Worm (Caenorhabditis elegans) whole organism, late embryonic: ENCODE measurements around the gene nhr-195.

ENCODE experiments used
- ceh-14 ChIP-seq: sonication (generic microtip); optimal IDR thresholded peaks from 2 replicates; lab custom pipeline; 2016; ENCODE audit warnings: missing genotype, missing genetic modification characterization, missing compliant biosample characterization
- ceh-22 ChIP-seq: sonication (generic microtip); optimal IDR thresholded peaks from 2 replicates; lab custom pipeline; 2017; ENCODE audit warnings: missing biosample characterization, missing genetic modification characterization
- ceh-30 ChIP-seq: fragments of 150-350 bp; optimal IDR thresholded peaks from 2 replicates; lab custom pipeline; 2014; ENCODE audit warnings: missing biosample characterization, missing genetic modification characterization
- ceh-34 ChIP-seq: sonication (generic microtip); optimal IDR thresholded peaks from 2 replicates; lab custom pipeline; 2016; ENCODE audit warnings: mild to moderate bottlenecking, missing genetic modification characterization, missing compliant biosample characterization
- ceh-45 ChIP-seq: fragments of 200-800 bp; sonication (Bioruptor generic); IDR thresholded peaks from 2 replicates; pipeline ENCODE4 v1.3.6; 2022; ENCODE audit warnings: missing genetic modification reagents, missing genetic modification characterization, missing compliant biosample characterization
- dve-1 ChIP-seq: sonication (generic microtip); optimal IDR thresholded peaks from 2 replicates; lab custom pipeline; 2017; ENCODE audit warnings: antibody characterized with exemption, mild to moderate bottlenecking, missing genetic modification characterization, missing compliant biosample characterization
- eyg-1 ChIP-seq: sonication (generic microtip); optimal IDR thresholded peaks from 2 replicates; lab custom pipeline; 2016; ENCODE audit warnings: missing genotype, missing genetic modification characterization, missing compliant biosample characterization
- fkh-10 ChIP-seq: fragments of 150-350 bp; optimal IDR thresholded peaks from 2 replicates; lab custom pipeline; 2014; ENCODE audit warnings: missing biosample characterization, missing genetic modification reagents, missing genetic modification characterization
- gmeb-2 ChIP-seq: sonication (generic microtip); optimal IDR thresholded peaks from 2 replicates; lab custom pipeline; 2016; ENCODE audit warnings: missing genetic modification characterization, inconsistent platforms, missing compliant biosample characterization
- nfya-1 ChIP-seq: sonication (generic microtip); optimal IDR thresholded peaks from 2 replicates; lab custom pipeline; 2017; ENCODE audit warnings: missing genetic modification characterization, mild to moderate bottlenecking, missing compliant biosample characterization, antibody characterized with exemption, moderate library complexity
- pag-3 ChIP-seq: sonication (generic microtip); optimal IDR thresholded peaks from 2 replicates; lab custom pipeline; 2016; ENCODE audit warnings: missing compliant biosample characterization, missing genetic modification characterization, borderline replicate concordance
- tbx-2 ChIP-seq: sonication (generic microtip); optimal IDR thresholded peaks from 2 replicates; lab custom pipeline; 2016; ENCODE audit warnings: missing genetic modification characterization, missing compliant biosample characterization
- zip-5 ChIP-seq: sonication (generic microtip); optimal IDR thresholded peaks from 2 replicates; lab custom pipeline; 2016; ENCODE audit warnings: missing genetic modification characterization, missing compliant biosample characterization

DNA sequence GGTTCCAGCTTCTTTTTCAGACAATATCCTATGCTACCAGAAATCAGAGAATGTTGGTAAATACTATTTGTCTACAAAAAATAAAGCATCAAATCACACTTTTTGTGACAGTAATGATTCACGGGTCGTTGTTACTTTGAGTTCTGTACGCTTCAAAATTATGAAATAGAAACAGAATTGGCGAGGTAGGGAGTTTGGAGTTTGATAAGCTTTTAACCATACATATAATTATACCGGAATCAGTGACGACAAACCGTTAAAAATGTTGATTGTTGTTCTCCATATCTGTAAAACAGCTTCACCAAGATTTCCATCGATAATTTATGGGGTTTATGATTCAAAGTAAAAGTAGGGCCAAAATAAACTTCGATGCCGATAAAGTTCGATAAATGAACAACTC, 5.7 kb upstream of the nhr-195 start:
- TF ChIP-seq ceh-34 (tag; lab: Kevin White, UChicago): no peak
- TF ChIP-seq ceh-30: no peak
- TF ChIP-seq tbx-2 (tag; lab: Kevin White, UChicago): no peak
- TF ChIP-seq ceh-45 (GFP tag; lab: Robert Waterston, UW): no peak
- no peak for TF ChIP-seq ceh-14 (tag; lab: Kevin White, UChicago)
- TF ChIP-seq dve-1: no peak
- TF ChIP-seq nfya-1 (tag; lab: Kevin White, UChicago): no peak
- no peak for TF ChIP-seq gmeb-2
- no peak for TF ChIP-seq ceh-22 (tag; lab: Kevin White, UChicago)
- no peak for TF ChIP-seq eyg-1
- TF ChIP-seq zip-5 (tag; lab: Kevin White, UChicago): no peak
- no peak for TF ChIP-seq pag-3 (tag; lab: Kevin White, UChicago)
- no peak for TF ChIP-seq fkh-10 (GFP tag; lab: Kevin White, UChicago)
